Worm (Caenorhabditis elegans) whole organism, L1 larva: ENCODE data around the gene W02B3.7.

Experiments
- C04F5.9 ChIP-seq: sonication (generic microtip); optimal IDR thresholded peaks from 2 replicates; lab custom pipeline; 2016; ENCODE audit warnings: missing genetic modification characterization, missing compliant biosample characterization
- C34B4.2 ChIP-seq: sonication (generic microtip); optimal IDR thresholded peaks from 2 replicates; lab custom pipeline; 2017; ENCODE audit warnings: mild to moderate bottlenecking, missing genetic modification characterization, missing compliant biosample characterization
- F16B12.6 ChIP-seq: fragments of 150-350 bp; optimal IDR thresholded peaks from 2 replicates; lab custom pipeline; 2014; ENCODE audit warnings: missing biosample characterization, missing genetic modification characterization
- Y116A8C.19 ChIP-seq: sonication (generic microtip); optimal IDR thresholded peaks from 2 replicates; lab custom pipeline; 2016; ENCODE audit warnings: missing compliant biosample characterization, missing genetic modification characterization, borderline replicate concordance
- alr-1 ChIP-seq: fragments of 200-800 bp; sonication (Bioruptor generic); optimal IDR thresholded peaks from 2 replicates; lab custom pipeline; 2018; ENCODE audit warnings: borderline replicate concordance, mild to moderate bottlenecking, missing genetic modification characterization, missing compliant biosample characterization
- aly-2 ChIP-seq: fragments of 150-350 bp; optimal IDR thresholded peaks from 2 replicates; lab custom pipeline; 2014; ENCODE audit warnings: missing biosample characterization, missing genetic modification characterization
- blmp-1 ChIP-seq: fragments of 150-350 bp; optimal IDR thresholded peaks from 2 replicates; lab custom pipeline; 2014; ENCODE audit warnings: missing biosample characterization, missing genetic modification characterization
- ceh-8 ChIP-seq: fragments of 200-800 bp; sonication (Bioruptor generic); optimal IDR thresholded peaks from 2 replicates; lab custom pipeline; 2018; ENCODE audit warnings: mild to moderate bottlenecking, missing genetic modification characterization, moderate library complexity, missing compliant biosample characterization
- ceh-82 ChIP-seq, 3 experiments: fragments of 150-350 bp in 1 of 3; sonication (generic microtip) in 2 of 3; optimal IDR thresholded peaks; 2 replicates each; lab custom pipeline; 2014 to 2017; ENCODE audit warnings: missing biosample characterization in 3 of 3, missing genetic modification characterization in 3 of 3
- ces-1 ChIP-seq: fragments of 150-350 bp; optimal IDR thresholded peaks from 2 replicates; lab custom pipeline; 2014; ENCODE audit warnings: missing biosample characterization, missing genetic modification reagents, missing genetic modification characterization
- dpl-1 ChIP-seq, 3 experiments: fragments of 150-350 bp in 2 of 3; sonication (generic microtip) in 1 of 3; optimal IDR thresholded peaks; 2 replicates each; lab custom pipeline; 2014 to 2017; ENCODE audit warnings: missing biosample characterization in 3 of 3, missing genetic modification characterization in 3 of 3, missing genetic modification reagents in 3 of 3
- dsc-1 ChIP-seq: sonication (generic microtip); optimal IDR thresholded peaks from 2 replicates; lab custom pipeline; 2016; ENCODE audit warnings: mild to moderate bottlenecking, missing genetic modification characterization, missing compliant biosample characterization
- efl-1 ChIP-seq, 4 experiments: fragments of 150-350 bp; optimal IDR thresholded peaks in 3 of 4; peaks in 1 of 4; 1 replicate in 1 of 4; 2 replicates in 3 of 4; lab custom pipeline; 2014; ENCODE audit warnings: missing biosample characterization in 2 of 4, missing genetic modification characterization in 2 of 4, missing genetic modification reagents in 2 of 4
- egl-13 ChIP-seq: sonication (generic microtip); optimal IDR thresholded peaks from 2 replicates; lab custom pipeline; 2016; ENCODE audit warnings: missing genotype, missing genetic modification reagents, missing genetic modification characterization, missing compliant biosample characterization
- egl-27 ChIP-seq, 2 experiments: fragments of 150-350 bp in 1 of 2; sonication (generic microtip); optimal IDR thresholded peaks; 3 replicates each; lab custom pipeline; 2017 to 2018; ENCODE audit warnings: missing biosample characterization in 2 of 2, missing genetic modification characterization in 2 of 2, missing genetic modification reagents in 2 of 2
- elt-2 ChIP-seq: sonication (generic microtip); optimal IDR thresholded peaks from 2 replicates; lab custom pipeline; 2016; ENCODE audit warnings: missing genetic modification characterization, mild to moderate bottlenecking, inconsistent platforms, missing compliant biosample characterization, missing genetic modification reagents
- fkh-8 ChIP-seq: sonication (generic microtip); optimal IDR thresholded peaks from 2 replicates; lab custom pipeline; 2016; ENCODE audit warnings: mild to moderate bottlenecking, missing genetic modification characterization, missing compliant biosample characterization
- hlh-17 ChIP-seq: fragments of 200-800 bp; sonication (Bioruptor generic); optimal IDR thresholded peaks from 2 replicates; lab custom pipeline; 2018; ENCODE audit warnings: missing genetic modification characterization, mild to moderate bottlenecking, missing compliant biosample characterization, moderate library complexity, borderline replicate concordance
- hlh-4 ChIP-seq: sonication (generic microtip); optimal IDR thresholded peaks from 2 replicates; lab custom pipeline; 2016; ENCODE audit warnings: mild to moderate bottlenecking, missing genetic modification characterization, missing compliant biosample characterization
- hpl-2 ChIP-seq: fragments of 150-350 bp; optimal IDR thresholded peaks from 2 replicates; lab custom pipeline; 2014; ENCODE audit warnings: missing biosample characterization, missing genetic modification reagents, missing genetic modification characterization
- jun-1 ChIP-seq: fragments of 150-350 bp; optimal IDR thresholded peaks from 2 replicates; lab custom pipeline; 2014; ENCODE audit warnings: missing biosample characterization, missing genetic modification reagents, missing genetic modification characterization
- lin-15B ChIP-seq: fragments of 150-350 bp; sonication (generic microtip); optimal IDR thresholded peaks from 3 replicates; lab custom pipeline; 2014; ENCODE audit warnings: missing biosample characterization, missing genetic modification characterization
- mab-9 ChIP-seq: fragments of 200-800 bp; sonication (Bioruptor generic); IDR thresholded peaks from 2 replicates; pipeline ENCODE4 v1.3.6; 2022; ENCODE audit warnings: missing genetic modification reagents, missing genetic modification characterization, missing compliant biosample characterization
- mdl-1 ChIP-seq, 2 experiments: fragments of 150-350 bp; optimal IDR thresholded peaks; 2 replicates each; lab custom pipeline; 2014 to 2017; ENCODE audit warnings: missing biosample characterization in 2 of 2, missing genetic modification characterization in 2 of 2, inconsistent platforms in 1 of 2
- mef-2 ChIP-seq: fragments of 150-350 bp; optimal IDR thresholded peaks from 2 replicates; lab custom pipeline; 2014; ENCODE audit warnings: missing biosample characterization, missing genetic modification characterization
- nhr-11 ChIP-seq: fragments of 150-350 bp; optimal IDR thresholded peaks from 2 replicates; lab custom pipeline; 2014; ENCODE audit warnings: missing biosample characterization, missing genetic modification characterization
- nhr-12 ChIP-seq: sonication (generic microtip); optimal IDR thresholded peaks from 2 replicates; lab custom pipeline; 2017; ENCODE audit warnings: missing biosample characterization, missing genetic modification characterization
- nhr-237 ChIP-seq: fragments of 150-350 bp; optimal IDR thresholded peaks from 2 replicates; lab custom pipeline; 2014; ENCODE audit warnings: missing biosample characterization, missing genetic modification characterization
- nhr-28 ChIP-seq: fragments of 150-350 bp; optimal IDR thresholded peaks from 2 replicates; lab custom pipeline; 2014; ENCODE audit warnings: missing biosample characterization, missing genetic modification characterization
- nhr-47 ChIP-seq: sonication (generic microtip); optimal IDR thresholded peaks from 2 replicates; lab custom pipeline; 2016; ENCODE audit warnings: mild to moderate bottlenecking, missing genetic modification characterization, moderate library complexity, missing compliant biosample characterization
- nhr-71 ChIP-seq: sonication (generic microtip); optimal IDR thresholded peaks from 2 replicates; lab custom pipeline; 2016; ENCODE audit warnings: mild to moderate bottlenecking, missing genetic modification characterization, moderate library complexity, missing compliant biosample characterization
- nhr-76 ChIP-seq: sonication (generic microtip); optimal IDR thresholded peaks from 2 replicates; lab custom pipeline; 2017; ENCODE audit warnings: missing biosample characterization, missing genetic modification characterization
- nhr-85 ChIP-seq: sonication (generic microtip); peaks from one replicate; lab custom pipeline; 2016; ENCODE audit warnings: missing genetic modification characterization, inconsistent platforms, missing compliant biosample characterization
- nhr-90 ChIP-seq: sonication (generic microtip); optimal IDR thresholded peaks from 2 replicates; lab custom pipeline; 2016; ENCODE audit warnings: mild to moderate bottlenecking, missing genetic modification characterization, missing compliant biosample characterization; ENCODE audit not compliant: poor library complexity
- pax-3 ChIP-seq: fragments of 200-800 bp; sonication (Bioruptor generic); optimal IDR thresholded peaks from 2 replicates; lab custom pipeline; 2018; ENCODE audit warnings: mild to moderate bottlenecking, missing genetic modification characterization, moderate library complexity, missing compliant biosample characterization
- pqm-1 ChIP-seq: sonication (generic microtip); optimal IDR thresholded peaks from 3 replicates; lab custom pipeline; 2017; ENCODE audit warnings: missing biosample characterization, missing genetic modification characterization
- rnt-1 ChIP-seq: sonication (generic microtip); optimal IDR thresholded peaks from 2 replicates; lab custom pipeline; 2016; ENCODE audit warnings: mild to moderate bottlenecking, missing genetic modification characterization, moderate library complexity, missing compliant biosample characterization
- snu-23 ChIP-seq: sonication (generic microtip); optimal IDR thresholded peaks from 2 replicates; lab custom pipeline; 2016; ENCODE audit warnings: missing genetic modification characterization, missing compliant biosample characterization
- sup-37 ChIP-seq: fragments of 200-800 bp; sonication (Bioruptor generic); optimal IDR thresholded peaks from 2 replicates; lab custom pipeline; 2018; ENCODE audit warnings: mild to moderate bottlenecking, missing genetic modification characterization, missing compliant biosample characterization
- swsn-7 ChIP-seq: sonication (generic microtip); optimal IDR thresholded peaks from 2 replicates; lab custom pipeline; 2016; ENCODE audit warnings: missing genetic modification characterization, missing compliant biosample characterization
- unc-130 ChIP-seq: fragments of 150-350 bp; optimal IDR thresholded peaks from 2 replicates; lab custom pipeline; 2017; ENCODE audit warnings: missing biosample characterization, missing genetic modification characterization, inconsistent platforms
- unc-30 ChIP-seq: sonication (generic microtip); optimal IDR thresholded peaks from 2 replicates; lab custom pipeline; 2017; ENCODE audit warnings: missing biosample characterization, missing genetic modification characterization
- unc-86 ChIP-seq: sonication (generic microtip); optimal IDR thresholded peaks from 2 replicates; lab custom pipeline; 2016; ENCODE audit warnings: missing genetic modification characterization, missing compliant biosample characterization
- vab-15 ChIP-seq: sonication (generic microtip); optimal IDR thresholded peaks from 2 replicates; lab custom pipeline; 2017; ENCODE audit warnings: missing genotype, mild to moderate bottlenecking, missing genetic modification characterization, missing compliant biosample characterization
- xbp-1 ChIP-seq: sonication (generic microtip); optimal IDR thresholded peaks from 2 replicates; lab custom pipeline; 2016; ENCODE audit warnings: missing genetic modification characterization, missing compliant biosample characterization
- zag-1 ChIP-seq: fragments of 150-350 bp; optimal IDR thresholded peaks from 2 replicates; lab custom pipeline; 2014; ENCODE audit warnings: missing biosample characterization, missing genetic modification characterization
- zip-4 ChIP-seq: fragments of 200-800 bp; sonication (Bioruptor generic); optimal IDR thresholded peaks from 2 replicates; lab custom pipeline; 2018; ENCODE audit warnings: mild to moderate bottlenecking, missing genetic modification characterization, moderate library complexity, missing compliant biosample characterization
- ztf-4 ChIP-seq: fragments of 150-350 bp; optimal IDR thresholded peaks from 2 replicates; lab custom pipeline; 2014; ENCODE audit warnings: missing biosample characterization, missing genetic modification characterization

W02B3.7 gene

ce11 chrIII:670994-671393 is 20.8 kb downstream of the W02B3.7 start (continued):
- TF ChIP-seq efl-1 (optimal IDR thresholded peaks at IDR 0.05; lab: Kevin White, UChicago) (peak; percentile 21 to 25), efl-1 (GFP tag; optimal IDR thresholded peaks at IDR 0.05 in 1 of 2; lab: Kevin White, UChicago) (no peak), mdl-1 (tag; optimal IDR thresholded peaks at IDR 0.05; lab: Kevin White, UChicago) (peak in 1 of 2 experiments; percentile 2), mef-2 (tag; lab: Kevin White, UChicago) (peak; percentile 83), ceh-82 (tag; optimal IDR thresholded peaks at IDR 0.05; lab: Kevin White, UChicago) (peak in 2 of 3 experiments; percentile 3 to 68), unc-130 (no peak), ces-1 (GFP tag; lab: Kevin White, UChicago) (peak; percentile 87), Y116A8C.19 (tag; lab: Kevin White, UChicago) (no peak), unc-86 (peak; percentile 78), nhr-47 (peak; percentile 70), hpl-2 (GFP tag; lab: Kevin White, UChicago) (no peak), dsc-1 (tag; lab: Kevin White, UChicago) (peak; percentile 17), nhr-71 (tag; lab: Kevin White, UChicago) (peak; percentile 81)
- TF ChIP-seq, all 84 proteins: peak for 27

DNA sequence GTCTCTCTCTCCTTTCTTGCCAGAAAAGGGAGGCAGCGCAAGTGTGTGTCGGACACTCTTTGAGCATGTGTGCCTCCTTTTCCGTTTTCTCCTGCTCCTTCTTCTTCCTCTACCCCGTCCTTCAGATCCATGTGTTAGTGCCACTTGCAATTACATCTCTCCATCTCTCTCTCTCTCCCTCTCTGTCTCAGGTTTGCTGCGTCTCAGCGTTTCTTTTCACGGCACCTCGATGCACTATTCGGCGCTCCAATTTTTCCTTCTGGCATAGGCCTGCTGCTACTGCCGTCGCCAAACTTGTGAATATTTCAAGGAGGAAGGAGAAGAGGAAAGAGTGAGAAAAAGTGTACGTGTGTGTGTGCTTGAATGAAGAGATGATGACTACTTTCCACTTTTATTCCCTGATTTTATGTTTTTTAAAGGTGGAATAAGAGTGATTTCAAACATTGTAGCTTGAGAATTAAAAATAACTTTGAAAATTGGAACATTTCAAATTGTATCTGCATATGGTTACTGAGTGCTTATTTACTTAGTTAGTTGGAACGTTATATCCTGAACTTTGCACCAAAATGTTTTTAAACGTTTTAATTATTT is 23.4 kb downstream of the W02B3.7 start, which contains the start of gene W02B3.3:
Gene W02B3.3 (minus strand): TSS at position 131 of the 591 bp plus-strand sequence.
- TF ChIP-seq nhr-71 (tag; lab: Kevin White, UChicago) (peak; percentile 79), hlh-4 (tag; lab: Kevin White, UChicago) (no peak), zip-4 (GFP tag; lab: Kevin White, UChicago) (no peak), C04F5.9 (tag; lab: Kevin White, UChicago) (no peak), aly-2 (no peak), unc-30 (tag; lab: Kevin White, UChicago) (no peak), egl-13 (tag; lab: Kevin White, UChicago) (peak; percentile 80), F16B12.6 (no peak), dpl-1 (GFP tag; optimal IDR thresholded peaks at IDR 0.05; lab: Kevin White, UChicago) (peak in 1 of 3 experiments; percentile 29), swsn-7 (tag; lab: Kevin White, UChicago) (peak; percentile 78), elt-2 (no peak), alr-1 (tag; lab: Kevin White, UChicago) (no peak), mdl-1 (tag; optimal IDR thresholded peaks at IDR 0.05; lab: Kevin White, UChicago) (peak in 1 of 2 experiments; percentile 34), pax-3 (tag; lab: Kevin White, UChicago) (no peak), xbp-1 (tag; lab: Kevin White, UChicago) (peak; percentile 55), nhr-28 (tag; lab: Kevin White, UChicago) (no peak), efl-1 (optimal IDR thresholded peaks at IDR 0.05; lab: Kevin White, UChicago) (peak; percentile 42 to 47), efl-1 (GFP tag; optimal IDR thresholded peaks at IDR 0.05 in 1 of 2; lab: Kevin White, UChicago) (no peak), pqm-1 (tag; lab: Kevin White, UChicago) (no peak), vab-15 (tag; lab: Kevin White, UChicago) (no peak), unc-86 (peak; percentile 86), fkh-8 (peak; percentile 92), nhr-12 (tag; lab: Kevin White, UChicago) (no peak), nhr-47 (peak; percentile 79), sup-37 (GFP tag; lab: Kevin White, UChicago) (no peak), egl-27 (tag; optimal IDR thresholded peaks at IDR 0.05; lab: Kevin White, UChicago) (no peak), C34B4.2 (tag; lab: Kevin White, UChicago) (no peak), mab-9 (GFP tag; lab: Robert Waterston, UW) (peak; percentile 40; the same call in 1 of the 2 replicates), zag-1 (tag; lab: Kevin White, UChicago) (no peak), hpl-2 (GFP tag; lab: Kevin White, UChicago) (no peak), hlh-17 (GFP tag; lab: Kevin White, UChicago) (no peak), blmp-1 (no peak), nhr-76 (tag; lab: Kevin White, UChicago) (no peak), rnt-1 (tag; lab: Kevin White, UChicago) (peak; percentile 53), nhr-11 (tag; lab: Kevin White, UChicago) (no peak), snu-23 (GFP tag; lab: Kevin White, UChicago) (peak; percentile 79), ztf-4 (tag; lab: Kevin White, UChicago) (peak; percentile 58), jun-1 (peak; percentile 16), nhr-90 (tag; lab: Kevin White, UChicago) (no peak), ceh-8 (GFP tag; lab: Kevin White, UChicago) (peak; percentile 48), nhr-237 (tag; lab: Kevin White, UChicago) (no peak), mef-2 (tag; lab: Kevin White, UChicago) (no peak), nhr-85 (tag; lab: Kevin White, UChicago) (no peak), lin-15B (peak; percentile 8)
